Fruit fly (Drosophila melanogaster) whole organism, embryonic: ENCODE results near the gene CG6048.

Source experiments
- BEAF-32 ChIP-seq: fragments of 200-800 bp; sonication (Bioruptor generic); optimal IDR thresholded peaks from 3 replicates; lab custom pipeline; 2017; ENCODE audit warnings: missing biosample characterization, missing genetic modification characterization, mild to moderate bottlenecking, moderate library complexity, missing genetic modification reagents
- CG10209 ChIP-seq: fragments of 200-800 bp; sonication (Bioruptor generic); optimal IDR thresholded peaks from 3 replicates; lab custom pipeline; 2017; ENCODE audit warnings: missing biosample characterization, mild to moderate bottlenecking, missing genetic modification characterization, missing genetic modification reagents
- CG10274 ChIP-seq: fragments of 200-800 bp; sonication (Bioruptor generic); optimal IDR thresholded peaks from 3 replicates; lab custom pipeline; 2017; ENCODE audit warnings: missing biosample characterization, mild to moderate bottlenecking, missing genetic modification characterization
- CG10543 ChIP-seq: fragments of 200-800 bp; sonication (Bioruptor generic); optimal IDR thresholded peaks from 3 replicates; lab custom pipeline; 2017; ENCODE audit warnings: missing biosample characterization, mild to moderate bottlenecking, missing genetic modification characterization, moderate library complexity
- CG11695 ChIP-seq: fragments of 200-800 bp; sonication (Bioruptor generic); IDR thresholded peaks from 3 replicates; pipeline ENCODE4 v1.3.6; 2022; ENCODE audit warnings: missing biosample characterization, missing genetic modification characterization
- CG14965 ChIP-seq: fragments of 200-800 bp; sonication (Bioruptor generic); optimal IDR thresholded peaks from 2 replicates; lab custom pipeline; 2016; ENCODE audit warnings: missing biosample characterization, missing genetic modification characterization, borderline replicate concordance
- CG1529 ChIP-seq: fragments of 200-800 bp; sonication (Bioruptor generic); optimal IDR thresholded peaks from 3 replicates; lab custom pipeline; 2018; ENCODE audit warnings: missing biosample characterization, missing genetic modification characterization
- CG15514 ChIP-seq: fragments of 200-800 bp; sonication (Bioruptor generic); optimal IDR thresholded peaks from 3 replicates; lab custom pipeline; 2017; ENCODE audit warnings: missing biosample characterization, missing genetic modification characterization, mild to moderate bottlenecking, moderate library complexity, missing genetic modification reagents
- CG16779 ChIP-seq: fragments of 200-800 bp; sonication (Bioruptor generic); IDR thresholded peaks from 2 replicates; pipeline ENCODE4 v1.3.6; 2022; ENCODE audit warnings: missing biosample characterization, missing genetic modification characterization
- CG16813 ChIP-seq: fragments of 200-800 bp; sonication (Bioruptor generic); IDR thresholded peaks from 3 replicates; pipeline ENCODE4 v1.3.6; 2022; ENCODE audit warnings: missing biosample characterization, missing genetic modification characterization; ENCODE audit not compliant: partially characterized antibody
- CG16815 ChIP-seq: fragments of 200-800 bp; sonication (Bioruptor generic); optimal IDR thresholded peaks from 3 replicates; lab custom pipeline; 2017; ENCODE audit warnings: missing biosample characterization, mild to moderate bottlenecking, missing genetic modification characterization
- CG2120 ChIP-seq: fragments of 200-800 bp; sonication (Bioruptor generic); optimal IDR thresholded peaks from 3 replicates; lab custom pipeline; 2016; ENCODE audit warnings: missing biosample characterization, missing genetic modification characterization
- CG3838 ChIP-seq: fragments of 200-800 bp; sonication (Bioruptor generic); optimal IDR thresholded peaks from 3 replicates; lab custom pipeline; 2016; ENCODE audit warnings: missing biosample characterization, missing genetic modification characterization
- CG4617 ChIP-seq: fragments of 200-800 bp; sonication (Bioruptor generic); optimal IDR thresholded peaks from 3 replicates; lab custom pipeline; 2016; ENCODE audit warnings: missing biosample characterization, missing genetic modification characterization, borderline replicate concordance
- CG6254 ChIP-seq: fragments of 200-800 bp; sonication (Bioruptor generic); optimal IDR thresholded peaks from 3 replicates; lab custom pipeline; 2017; ENCODE audit warnings: mild to moderate bottlenecking, missing biosample characterization, missing genetic modification reagents, missing genetic modification characterization
- CG6765 ChIP-seq: fragments of 200-800 bp; sonication (Bioruptor generic); optimal IDR thresholded peaks from 3 replicates; lab custom pipeline; 2017; ENCODE audit warnings: missing biosample characterization, mild to moderate bottlenecking, missing genetic modification characterization
- CG8388 ChIP-seq: fragments of 200-800 bp; sonication (Bioruptor generic); optimal IDR thresholded peaks from 2 replicates; lab custom pipeline; 2019; ENCODE audit warnings: missing biosample characterization, mild to moderate bottlenecking, missing genetic modification characterization, moderate library complexity
- CG9609 ChIP-seq: fragments of 200-800 bp; sonication (Bioruptor generic); optimal IDR thresholded peaks from 3 replicates; lab custom pipeline; 2016; ENCODE audit warnings: missing biosample characterization, missing genetic modification characterization
- CG9817 ChIP-seq: fragments of 200-800 bp; sonication (Bioruptor generic); optimal IDR thresholded peaks from 2 replicates; lab custom pipeline; 2018; ENCODE audit warnings: missing biosample characterization, mild to moderate bottlenecking, missing genetic modification characterization, moderate library complexity
- CHES-1-like ChIP-seq: fragments of 200-800 bp; sonication (Bioruptor generic); optimal IDR thresholded peaks from 2 replicates; lab custom pipeline; 2016; ENCODE audit warnings: missing biosample characterization, missing genetic modification characterization
- Chrac-16 ChIP-seq: fragments of 200-800 bp; sonication (Bioruptor generic); optimal IDR thresholded peaks from 3 replicates; lab custom pipeline; 2016; ENCODE audit warnings: missing biosample characterization, missing genetic modification characterization
- D ChIP-seq, 2 experiments: fragments of 200-800 bp in 1 of 2; fragments of >200 bp in 1 of 2; sonication (Bioruptor generic) in 1 of 2; optimal IDR thresholded peaks; 2 replicates in 1 of 2; 3 replicates in 1 of 2; lab custom pipeline; 2017; ENCODE audit warnings: mild to moderate bottlenecking in 1 of 2, missing biosample characterization in 1 of 2, missing genetic modification characterization in 1 of 2, missing genetic modification reagents in 1 of 2
- GATAe ChIP-seq: fragments of 200-800 bp; sonication (Bioruptor generic); conservative IDR thresholded peaks from 2 replicates; pipeline ENCODE4 v1.3.6; 2022; ENCODE audit warnings: missing biosample characterization, missing genetic modification characterization
- Opbp ChIP-seq: fragments of 200-800 bp; sonication (Bioruptor generic); IDR thresholded peaks from 3 replicates; pipeline ENCODE4 v1.3.6; 2022; ENCODE audit warnings: missing biosample characterization, missing genetic modification characterization; ENCODE audit not compliant: partially characterized antibody
- Side ChIP-seq: fragments of 200-800 bp; sonication (Bioruptor generic); optimal IDR thresholded peaks from 2 replicates; lab custom pipeline; 2016; ENCODE audit warnings: missing biosample characterization, missing genetic modification characterization
- Sox102F ChIP-seq: fragments of 200-800 bp; sonication (Bioruptor generic); optimal IDR thresholded peaks from 2 replicates; lab custom pipeline; 2018; ENCODE audit warnings: missing biosample characterization, mild to moderate bottlenecking, missing genetic modification characterization, moderate library complexity
- Sry-β ChIP-seq: fragments of 200-800 bp; sonication (Bioruptor generic); optimal IDR thresholded peaks from 2 replicates; lab custom pipeline; 2018; ENCODE audit warnings: missing biosample characterization, mild to moderate bottlenecking, missing genetic modification characterization, moderate library complexity
- Ssrp ChIP-seq: fragments of 200-800 bp; sonication (Bioruptor generic); optimal IDR thresholded peaks from 2 replicates; lab custom pipeline; 2018; ENCODE audit warnings: missing biosample characterization, mild to moderate bottlenecking, missing genetic modification characterization, moderate library complexity
- YL-1 ChIP-seq: fragments of 200-800 bp; sonication (Bioruptor generic); optimal IDR thresholded peaks from 3 replicates; lab custom pipeline; 2017; ENCODE audit warnings: missing biosample characterization, mild to moderate bottlenecking, missing genetic modification characterization
- al ChIP-seq: fragments of 200-800 bp; sonication (Bioruptor generic); IDR thresholded peaks from 2 replicates; pipeline ENCODE4 v1.3.6; 2022; ENCODE audit warnings: missing biosample characterization, missing genetic modification characterization
- ase ChIP-seq: fragments of 200-800 bp; sonication (Bioruptor generic); IDR thresholded peaks from 3 replicates; pipeline ENCODE4 v1.3.6; 2022; ENCODE audit warnings: missing biosample characterization, missing genetic modification characterization
- bbx ChIP-seq: fragments of 200-800 bp; sonication (Bioruptor generic); IDR thresholded peaks from 2 replicates; pipeline ENCODE4 v1.3.6; 2022; ENCODE audit warnings: missing biosample characterization, missing genetic modification characterization; ENCODE audit not compliant: partially characterized antibody
- ci ChIP-seq: fragments of 200-800 bp; sonication (Bioruptor generic); IDR thresholded peaks from 3 replicates; pipeline ENCODE4 v1.3.6; 2022; ENCODE audit warnings: missing biosample characterization, missing genetic modification characterization
- dmrt99B ChIP-seq: fragments of 200-800 bp; sonication (Bioruptor generic); optimal IDR thresholded peaks from 2 replicates; lab custom pipeline; 2018; ENCODE audit warnings: missing biosample characterization, mild to moderate bottlenecking, missing genetic modification characterization, moderate library complexity
- dpn ChIP-seq, 2 experiments: fragments of 200-800 bp; sonication (Bioruptor generic); optimal IDR thresholded peaks; 3 replicates each; lab custom pipeline; 2016; ENCODE audit warnings: missing biosample characterization in 2 of 2, missing genetic modification characterization in 2 of 2
- eyg ChIP-seq: fragments of 200-800 bp; sonication (Bioruptor generic); optimal IDR thresholded peaks from 3 replicates; lab custom pipeline; 2016; ENCODE audit warnings: missing biosample characterization, missing genetic modification characterization
- gcm2 ChIP-seq: fragments of 200-800 bp; sonication (Bioruptor generic); optimal IDR thresholded peaks from 2 replicates; lab custom pipeline; 2016; ENCODE audit warnings: missing biosample characterization, missing genetic modification characterization
- gem ChIP-seq: fragments of 200-800 bp; sonication (Bioruptor generic); optimal IDR thresholded peaks from 2 replicates; lab custom pipeline; 2019; ENCODE audit warnings: missing biosample characterization, mild to moderate bottlenecking, missing genetic modification characterization, moderate library complexity
- kah ChIP-seq: fragments of 200-800 bp; sonication (Bioruptor generic); optimal IDR thresholded peaks from 2 replicates; lab custom pipeline; 2018; ENCODE audit warnings: missing biosample characterization, mild to moderate bottlenecking, missing genetic modification characterization
- mirr ChIP-seq: fragments of 200-800 bp; sonication (Bioruptor generic); optimal IDR thresholded peaks from 3 replicates; lab custom pipeline; 2018; ENCODE audit warnings: missing biosample characterization, mild to moderate bottlenecking, missing genetic modification characterization
- odd ChIP-seq: fragments of 200-800 bp; sonication (Bioruptor generic); optimal IDR thresholded peaks from 2 replicates; lab custom pipeline; 2017; ENCODE audit warnings: missing biosample characterization, mild to moderate bottlenecking, missing genetic modification characterization
- row ChIP-seq: fragments of 200-800 bp; sonication (Bioruptor generic); IDR thresholded peaks from 3 replicates; pipeline ENCODE4 v1.3.6; 2022; ENCODE audit warnings: missing biosample characterization, missing genetic modification characterization
- run ChIP-seq: fragments of 200-800 bp; sonication (Bioruptor generic); optimal IDR thresholded peaks from 3 replicates; lab custom pipeline; 2018; ENCODE audit warnings: missing biosample characterization, mild to moderate bottlenecking, missing genetic modification characterization
- sim ChIP-seq: fragments of 200-800 bp; sonication (Bioruptor generic); IDR thresholded peaks from 2 replicates; pipeline ENCODE4 v1.3.6; 2022; ENCODE audit warnings: missing biosample characterization, missing genetic modification characterization
- trem ChIP-seq: fragments of 200-800 bp; optimal IDR thresholded peaks from 3 replicates; lab custom pipeline; 2019; ENCODE audit warnings: missing biosample characterization, mild to moderate bottlenecking, missing genetic modification characterization, moderate library complexity
- unpg ChIP-seq: fragments of 200-800 bp; sonication (Bioruptor generic); optimal IDR thresholded peaks from 3 replicates; lab custom pipeline; 2018; ENCODE audit warnings: missing biosample characterization, mild to moderate bottlenecking, missing genetic modification characterization, moderate library complexity
- vvl ChIP-seq: fragments of 200-800 bp; sonication (Bioruptor generic); IDR thresholded peaks from 2 replicates; pipeline ENCODE4 v1.3.6; 2022; ENCODE audit warnings: missing biosample characterization, missing genetic modification characterization
- zen ChIP-seq: fragments of 200-800 bp; sonication (Bioruptor generic); optimal IDR thresholded peaks from 3 replicates; lab custom pipeline; 2018; ENCODE audit warnings: missing biosample characterization, mild to moderate bottlenecking, missing genetic modification characterization, moderate library complexity

CG6048 gene

DNA sequence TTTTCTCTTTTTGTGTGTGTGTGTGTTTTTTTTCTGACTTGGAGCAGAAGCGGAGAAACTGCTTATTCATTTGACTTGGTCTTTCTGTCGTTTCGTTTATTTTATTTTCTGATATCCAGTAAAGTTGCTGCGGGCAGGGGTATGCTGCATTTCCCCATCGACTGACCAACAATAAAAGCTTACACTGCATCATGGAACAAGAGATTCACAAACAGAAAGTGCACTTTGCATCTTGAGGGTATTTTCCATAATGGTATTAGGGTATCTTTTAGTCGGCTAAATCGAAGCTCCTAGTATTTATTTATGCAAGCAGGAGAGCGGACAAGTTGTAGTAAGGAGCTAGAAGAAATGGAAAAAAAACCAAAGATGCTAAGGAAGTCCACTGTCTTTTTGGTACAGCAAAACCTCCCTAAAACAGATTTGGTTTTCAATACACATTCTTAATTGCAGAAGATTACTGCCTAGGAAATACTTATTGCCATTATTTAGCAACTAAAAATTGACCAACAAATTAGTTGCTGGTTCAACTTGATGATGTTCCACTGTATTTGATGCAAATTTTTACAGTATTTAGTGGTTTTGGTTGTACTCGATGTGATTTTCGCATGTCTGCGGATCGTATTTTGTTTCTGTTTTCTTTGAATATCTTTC lies 19.9 kb upstream of the CG6048 start (continued):
- TF ChIP-seq mirr (GFP tag; lab: Kevin White, UChicago) (no peak), Sox102F (GFP tag; lab: Kevin White, UChicago) (peak; percentile 30), GATAe (no peak), row (GFP tag; lab: Robert Waterston, UW) (peak; percentile 45; the same call in 2 of the 3 replicates), CG10543 (no peak), CG1529 (no peak), CG6765 (GFP tag; lab: Kevin White, UChicago) (no peak), bbx (no peak), Opbp (GFP tag; lab: Robert Waterston, UW) (no peak), CG14965 (GFP tag; lab: Kevin White, UChicago) (no peak), CG16813 (GFP tag; lab: Robert Waterston, UW) (no peak), run (tag; lab: Kevin White, UChicago) (no peak), trem (tag; lab: Kevin White, UChicago) (no peak), zen (tag; lab: Kevin White, UChicago) (no peak), CG10209 (GFP tag; lab: Kevin White, UChicago) (peak; percentile 3), Sry-β (GFP tag; lab: Kevin White, UChicago) (no peak), CG11695 (GFP tag; lab: Robert Waterston, UW) (no peak), CG16779 (GFP tag; lab: Robert Waterston, UW) (no peak), CG9817 (no peak), eyg (GFP tag; lab: Kevin White, UChicago) (no peak), CG16815 (peak; percentile 12), vvl (GFP tag; lab: Robert Waterston, UW) (0 out of 2 replicates have a peak, but pooled peaks have one; percentile 19), gcm2 (GFP tag; lab: Kevin White, UChicago) (no peak), YL-1 (GFP tag; lab: Kevin White, UChicago) (no peak), CG6254 (GFP tag; lab: Kevin White, UChicago) (no peak), ase (GFP tag; lab: Robert Waterston, UW) (0 out of 3 replicates have a peak, but pooled peaks have one; percentile 27), CG2120 (GFP tag; lab: Kevin White, UChicago) (peak; percentile 3), Ssrp (tag; lab: Kevin White, UChicago) (peak; percentile 34), Chrac-16 (no peak), BEAF-32 (GFP tag; lab: Kevin White, UChicago) (no peak), CG9609 (GFP tag; lab: Kevin White, UChicago) (no peak), sim (GFP tag; lab: Robert Waterston, UW) (no peak), unpg (GFP tag; lab: Kevin White, UChicago) (no peak), gem (tag; lab: Kevin White, UChicago) (peak; percentile 21), al (no peak), odd (GFP tag; lab: Kevin White, UChicago) (no peak), CG15514 (GFP tag; lab: Kevin White, UChicago) (no peak), D (optimal IDR thresholded peaks at IDR 0.05; lab: Kevin White, UChicago) (no peak), D (GFP tag; optimal IDR thresholded peaks at IDR 0.05; lab: Kevin White, UChicago) (no peak), CG4617 (no peak), CG10274 (GFP tag; lab: Kevin White, UChicago) (no peak), kah (GFP tag; lab: Kevin White, UChicago) (no peak), CHES-1-like (GFP tag; lab: Kevin White, UChicago) (peak; percentile 14), dpn (GFP tag; optimal IDR thresholded peaks at IDR 0.05; lab: Kevin White, UChicago) (peak in 1 of 2 experiments; percentile 10), CG3838 (GFP tag; lab: Kevin White, UChicago) (no peak), Side (GFP tag; lab: Kevin White, UChicago) (no peak), ci (GFP tag; lab: Robert Waterston, UW) (peak; percentile 36; the same call in 1 of the 3 replicates), CG8388 (GFP tag; lab: Kevin White, UChicago) (no peak), dmrt99B (tag; lab: Kevin White, UChicago) (peak; percentile 14)
